Fruit fly (Drosophila melanogaster) whole organism, embryonic: ENCODE data around the gene CG18130.

Source experiments
- Atf3 ChIP-seq: fragments of 200-800 bp; sonication (Bioruptor generic); optimal IDR thresholded peaks from 3 replicates; lab custom pipeline; 2016; ENCODE audit warnings: missing biosample characterization, missing genetic modification characterization
- CG10366 ChIP-seq: fragments of 200-800 bp; sonication (Bioruptor generic); IDR thresholded peaks from 2 replicates; pipeline ENCODE4 v1.3.6; 2022; ENCODE audit warnings: missing biosample characterization, missing genetic modification characterization
- CG10959 ChIP-seq: fragments of 200-800 bp; sonication (Bioruptor generic); IDR thresholded peaks from 2 replicates; pipeline ENCODE4 v1.3.6; 2022; ENCODE audit warnings: missing biosample characterization, missing genetic modification characterization
- CG11456 ChIP-seq: fragments of 200-800 bp; sonication (Bioruptor generic); IDR thresholded peaks from 3 replicates; pipeline ENCODE4 v1.3.6; 2022; ENCODE audit warnings: missing biosample characterization, missing genetic modification characterization
- CG11695 ChIP-seq: fragments of 200-800 bp; sonication (Bioruptor generic); IDR thresholded peaks from 3 replicates; pipeline ENCODE4 v1.3.6; 2022; ENCODE audit warnings: missing biosample characterization, missing genetic modification characterization
- CG1603 ChIP-seq: fragments of 200-800 bp; sonication (Bioruptor generic); optimal IDR thresholded peaks from 2 replicates; lab custom pipeline; 2019; ENCODE audit warnings: missing biosample characterization, mild to moderate bottlenecking, missing genetic modification characterization, moderate library complexity
- CG18476 ChIP-seq: fragments of 200-800 bp; sonication (Bioruptor generic); optimal IDR thresholded peaks from 2 replicates; lab custom pipeline; 2016; ENCODE audit warnings: missing biosample characterization, mild to moderate bottlenecking, missing genetic modification characterization
- CG18599 ChIP-seq: fragments of 200-800 bp; sonication (Bioruptor generic); optimal IDR thresholded peaks from 3 replicates; lab custom pipeline; 2017; ENCODE audit warnings: missing biosample characterization, missing genetic modification characterization, mild to moderate bottlenecking, moderate library complexity, missing genetic modification reagents
- CG32767 ChIP-seq: fragments of 200-800 bp; sonication (Bioruptor generic); IDR thresholded peaks from 2 replicates; pipeline ENCODE4 v1.3.6; 2022; ENCODE audit warnings: missing biosample characterization, missing genetic modification characterization
- CG32772 ChIP-seq: fragments of 200-800 bp; sonication (Bioruptor generic); IDR thresholded peaks from 2 replicates; pipeline ENCODE4 v1.3.6; 2022; ENCODE audit warnings: missing biosample characterization, missing genetic modification characterization
- CG34422 ChIP-seq: fragments of 200-800 bp; sonication (Bioruptor generic); IDR thresholded peaks from 3 replicates; pipeline ENCODE4 v1.3.6; 2022; ENCODE audit warnings: missing biosample characterization, missing genetic modification characterization
- CG4282 ChIP-seq: fragments of 200-800 bp; sonication (Bioruptor generic); optimal IDR thresholded peaks from 2 replicates; lab custom pipeline; 2016; ENCODE audit warnings: missing biosample characterization, missing genetic modification characterization
- CG6791 ChIP-seq: fragments of 200-800 bp; sonication (Bioruptor generic); IDR thresholded peaks from 3 replicates; pipeline ENCODE4 v1.3.6; 2022; ENCODE audit warnings: missing biosample characterization, missing genetic modification characterization; ENCODE audit not compliant: partially characterized antibody
- CG8281 ChIP-seq: fragments of 200-800 bp; sonication (Bioruptor generic); optimal IDR thresholded peaks from 2 replicates; lab custom pipeline; 2018; ENCODE audit warnings: missing biosample characterization, mild to moderate bottlenecking, missing genetic modification characterization, moderate library complexity
- CG8924 ChIP-seq: fragments of 200-800 bp; optimal IDR thresholded peaks from 3 replicates; lab custom pipeline; 2019; ENCODE audit warnings: missing biosample characterization, mild to moderate bottlenecking, missing genetic modification characterization, moderate library complexity
- CG9876 ChIP-seq: fragments of 200-800 bp; sonication (Bioruptor generic); optimal IDR thresholded peaks from 2 replicates; lab custom pipeline; 2016; ENCODE audit warnings: missing biosample characterization, missing genetic modification characterization
- Dad ChIP-seq: fragments of 200-800 bp; sonication (Bioruptor generic); optimal IDR thresholded peaks from 3 replicates; lab custom pipeline; 2016; ENCODE audit warnings: missing biosample characterization, missing genetic modification characterization
- Gsc ChIP-seq: fragments of 200-800 bp; sonication (Bioruptor generic); IDR thresholded peaks from 2 replicates; pipeline ENCODE4 v1.3.6; 2022; ENCODE audit warnings: missing biosample characterization, missing genetic modification characterization
- Gug ChIP-seq: fragments of 200-800 bp; sonication (Bioruptor generic); IDR thresholded peaks from 4 replicates; pipeline ENCODE4 v1.3.6; 2022; ENCODE audit warnings: missing biosample characterization, missing genetic modification characterization
- H2.0 ChIP-seq: fragments of 200-800 bp; sonication (Bioruptor generic); IDR thresholded peaks from 2 replicates; pipeline ENCODE4 v1.3.6; 2022; ENCODE audit warnings: missing biosample characterization, missing genetic modification characterization
- MESR4 ChIP-seq: fragments of 200-800 bp; sonication (Bioruptor generic); optimal IDR thresholded peaks from 2 replicates; lab custom pipeline; 2018; ENCODE audit warnings: missing biosample characterization, mild to moderate bottlenecking, missing genetic modification characterization, moderate library complexity
- Med ChIP-seq: fragments of 200-800 bp; sonication (Bioruptor generic); peaks from one replicate; lab custom pipeline; 2016; ENCODE audit warnings: missing biosample characterization, missing genetic modification characterization, mild to moderate bottlenecking, inconsistent platforms, moderate library complexity
- Mrtf ChIP-seq: fragments of 200-800 bp; sonication (Bioruptor generic); IDR thresholded peaks from 3 replicates; pipeline ENCODE4 v1.3.6; 2022; ENCODE audit warnings: missing biosample characterization, missing genetic modification characterization
- Nf-YB ChIP-seq: fragments of 200-800 bp; sonication (Bioruptor generic); optimal IDR thresholded peaks from 3 replicates; lab custom pipeline; 2019; ENCODE audit warnings: missing biosample characterization, mild to moderate bottlenecking, missing genetic modification characterization, moderate library complexity
- PHDP ChIP-seq: fragments of 200-800 bp; sonication (Bioruptor generic); optimal IDR thresholded peaks from 3 replicates; lab custom pipeline; 2018; ENCODE audit warnings: missing biosample characterization, mild to moderate bottlenecking, missing genetic modification characterization, moderate library complexity
- Rfx ChIP-seq: fragments of 200-800 bp; sonication (Bioruptor generic); IDR thresholded peaks from 2 replicates; pipeline ENCODE4 v1.3.6; 2022; ENCODE audit warnings: missing biosample characterization, missing genetic modification characterization
- Six4 ChIP-seq: fragments of 200-800 bp; sonication (Bioruptor generic); optimal IDR thresholded peaks from 2 replicates; lab custom pipeline; 2016; ENCODE audit warnings: missing biosample characterization, missing genetic modification characterization
- Ssrp ChIP-seq: fragments of 200-800 bp; sonication (Bioruptor generic); optimal IDR thresholded peaks from 2 replicates; lab custom pipeline; 2018; ENCODE audit warnings: missing biosample characterization, mild to moderate bottlenecking, missing genetic modification characterization, moderate library complexity
- Xbp1 ChIP-seq: fragments of 200-800 bp; sonication (Bioruptor generic); optimal IDR thresholded peaks from 3 replicates; lab custom pipeline; 2016; ENCODE audit warnings: missing biosample characterization, mild to moderate bottlenecking, missing genetic modification characterization
- ase ChIP-seq: fragments of 200-800 bp; sonication (Bioruptor generic); IDR thresholded peaks from 3 replicates; pipeline ENCODE4 v1.3.6; 2022; ENCODE audit warnings: missing biosample characterization, missing genetic modification characterization
- ci ChIP-seq: fragments of 200-800 bp; sonication (Bioruptor generic); IDR thresholded peaks from 3 replicates; pipeline ENCODE4 v1.3.6; 2022; ENCODE audit warnings: missing biosample characterization, missing genetic modification characterization
- dysf ChIP-seq: fragments of 200-800 bp; sonication (Bioruptor generic); IDR thresholded peaks from 3 replicates; pipeline ENCODE4 v1.3.6; 2022; ENCODE audit warnings: missing biosample characterization, missing genetic modification characterization
- ems ChIP-seq: fragments of 200-800 bp; sonication (Bioruptor generic); optimal IDR thresholded peaks from 3 replicates; lab custom pipeline; 2016; ENCODE audit warnings: missing biosample characterization, missing genetic modification characterization
- esg ChIP-seq: fragments of 200-800 bp; sonication (Bioruptor generic); conservative IDR thresholded peaks from 2 replicates; pipeline ENCODE4 v1.3.6; 2022; ENCODE audit warnings: missing biosample characterization, missing genetic modification characterization
- exex ChIP-seq: fragments of 200-800 bp; sonication (Bioruptor generic); optimal IDR thresholded peaks from 4 replicates; lab custom pipeline; 2018; ENCODE audit warnings: missing biosample characterization, mild to moderate bottlenecking, missing genetic modification characterization, moderate library complexity
- gcm2 ChIP-seq: fragments of 200-800 bp; sonication (Bioruptor generic); optimal IDR thresholded peaks from 2 replicates; lab custom pipeline; 2016; ENCODE audit warnings: missing biosample characterization, missing genetic modification characterization
- insv ChIP-seq, 2 experiments: fragments of 200-800 bp; sonication (Bioruptor generic); optimal IDR thresholded peaks; 3 replicates each; lab custom pipeline; 2016 to 2018; ENCODE audit warnings: missing biosample characterization in 2 of 2, missing genetic modification characterization in 2 of 2
- kah ChIP-seq: fragments of 200-800 bp; sonication (Bioruptor generic); optimal IDR thresholded peaks from 2 replicates; lab custom pipeline; 2018; ENCODE audit warnings: missing biosample characterization, mild to moderate bottlenecking, missing genetic modification characterization
- klu ChIP-seq: fragments of 200-800 bp; sonication (Bioruptor generic); IDR thresholded peaks from 2 replicates; pipeline ENCODE4 v1.3.6; 2022; ENCODE audit warnings: missing biosample characterization, missing genetic modification characterization
- lmd ChIP-seq: fragments of 200-800 bp; sonication (Bioruptor generic); IDR thresholded peaks from 2 replicates; pipeline ENCODE4 v1.3.6; 2022; ENCODE audit warnings: missing biosample characterization, missing genetic modification characterization
- mam ChIP-seq: fragments of 200-800 bp; sonication (Bioruptor generic); optimal IDR thresholded peaks from 3 replicates; lab custom pipeline; 2016; ENCODE audit warnings: missing biosample characterization, missing genetic modification characterization
- pan ChIP-seq, 4 experiments: fragments of >200 bp in 3 of 4; fragments of 200-800 bp in 1 of 4; sonication (Bioruptor generic) in 1 of 4; optimal IDR thresholded peaks in 3 of 4; IDR thresholded peaks in 1 of 4; 2 replicates each; pipeline versions ENCODE4 v1.3.6 to Lab custom; 2017 to 2022; ENCODE audit warnings: missing biosample characterization in 2 of 4, missing genetic modification characterization in 2 of 4, mixed read lengths in 1 of 4
- phol ChIP-seq: fragments of 200-800 bp; sonication (Bioruptor generic); optimal IDR thresholded peaks from 3 replicates; lab custom pipeline; 2018; ENCODE audit warnings: missing biosample characterization, mild to moderate bottlenecking, missing genetic modification characterization, moderate library complexity
- schlank ChIP-seq: fragments of 200-800 bp; sonication (Bioruptor generic); optimal IDR thresholded peaks from 2 replicates; lab custom pipeline; 2018; ENCODE audit warnings: missing biosample characterization, mild to moderate bottlenecking, missing genetic modification characterization
- sens-2 ChIP-seq: fragments of 200-800 bp; sonication (Bioruptor generic); IDR thresholded peaks from 2 replicates; pipeline ENCODE4 v1.3.6; 2022; ENCODE audit warnings: missing biosample characterization, missing genetic modification characterization
- seq ChIP-seq: fragments of 200-800 bp; sonication (Bioruptor generic); IDR thresholded peaks from 2 replicates; pipeline ENCODE4 v1.3.6; 2022; ENCODE audit warnings: missing biosample characterization, missing genetic modification characterization
- sna ChIP-seq: fragments of 200-800 bp; sonication (Bioruptor generic); IDR thresholded peaks from 2 replicates; pipeline ENCODE4 v1.3.6; 2022; ENCODE audit warnings: missing biosample characterization, missing genetic modification characterization; ENCODE audit not compliant: partially characterized antibody
- sr ChIP-seq: fragments of 200-800 bp; sonication (Bioruptor generic); IDR thresholded peaks from 3 replicates; pipeline ENCODE4 v1.3.6; 2022; ENCODE audit warnings: missing biosample characterization, missing genetic modification characterization
- unpg ChIP-seq: fragments of 200-800 bp; sonication (Bioruptor generic); optimal IDR thresholded peaks from 3 replicates; lab custom pipeline; 2018; ENCODE audit warnings: missing biosample characterization, mild to moderate bottlenecking, missing genetic modification characterization, moderate library complexity
- wdn ChIP-seq: fragments of 200-800 bp; sonication (Bioruptor generic); IDR thresholded peaks from 2 replicates; pipeline ENCODE4 v1.3.6; 2022; ENCODE audit warnings: missing biosample characterization, missing genetic modification characterization

Gene CG18130

DNA sequence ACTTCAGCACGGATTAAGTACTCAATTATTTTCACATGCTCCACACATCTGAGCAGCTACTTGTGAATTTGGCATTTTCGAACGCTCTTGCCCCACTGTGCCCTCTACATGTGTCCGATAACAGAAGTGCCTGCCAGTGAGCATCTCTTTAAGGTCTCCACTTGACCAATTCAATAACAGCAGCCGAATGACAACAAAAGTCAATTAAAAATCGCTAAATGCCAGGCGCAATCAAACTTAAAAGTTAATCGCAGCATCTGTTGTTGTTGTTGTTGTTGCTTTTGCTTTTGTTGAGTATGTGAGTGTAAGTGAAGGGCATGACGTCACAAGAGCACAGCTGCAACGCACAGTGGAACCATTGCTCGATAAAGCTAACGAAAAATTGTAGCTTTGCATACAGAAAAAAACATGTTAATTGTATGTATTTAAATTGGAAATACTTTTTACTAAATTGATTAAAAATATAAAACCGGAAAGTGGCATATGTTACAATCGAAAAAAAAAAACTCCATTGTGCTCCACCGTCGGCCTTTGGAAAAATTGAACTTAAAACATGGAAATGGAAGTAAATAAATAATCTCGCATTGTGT lies 22.3 kb upstream of the CG18130 start (continued):
- TF ChIP-seq wdn (GFP tag; lab: Robert Waterston, UW): no peak
- TF ChIP-seq Gug (GFP tag; lab: Robert Waterston, UW): peak; percentile 27; the same call in 2 of the 4 replicates
- no peak for TF ChIP-seq gcm2 (GFP tag; lab: Kevin White, UChicago)
- TF ChIP-seq Rfx: peak; percentile 23
- TF ChIP-seq Dad (GFP tag; lab: Kevin White, UChicago): peak; percentile 20
- TF ChIP-seq dysf (GFP tag; lab: Robert Waterston, UW): peak; percentile 40; the same call in 1 of the 3 replicates
- TF ChIP-seq Six4 (GFP tag; lab: Kevin White, UChicago): no peak
- peak; percentile 1 for TF ChIP-seq Ssrp (tag; lab: Kevin White, UChicago)
- TF ChIP-seq CG1603 (tag; lab: Kevin White, UChicago): peak; percentile 10
- peak; percentile 30 for TF ChIP-seq H2.0 (GFP tag; lab: Robert Waterston, UW)
- peak; percentile 82 for TF ChIP-seq Med (GFP tag; lab: Kevin White, UChicago)
- peak; percentile 29 for TF ChIP-seq CG18599
- TF ChIP-seq Nf-YB: no peak
- TF ChIP-seq pan (optimal IDR thresholded peaks at IDR 0.05; lab: Kevin White, UChicago): no peak
- peak in 1 of 2 experiments; percentile 68 for TF ChIP-seq pan (GFP tag; optimal IDR thresholded peaks at IDR 0.05 in 1 of 2, IDR thresholded peaks at IDR 0.05 in 1 of 2)
- TF ChIP-seq CG6791 (GFP tag; lab: Robert Waterston, UW): no peak
- peak; percentile 32 for TF ChIP-seq phol (tag; lab: Kevin White, UChicago)
- TF ChIP-seq sna (GFP tag; lab: Robert Waterston, UW): no peak
- TF ChIP-seq CG32772 (GFP tag; lab: Robert Waterston, UW): peak; percentile 46
- TF ChIP-seq Xbp1 (GFP tag; lab: Kevin White, UChicago): peak; percentile 36
- TF ChIP-seq CG34422 (GFP tag; lab: Robert Waterston, UW): peak; percentile 58
- TF ChIP-seq mam (GFP tag; lab: Kevin White, UChicago): no peak
- peak; percentile 32; the same call in 1 of the 2 replicates for TF ChIP-seq seq
- no peak for TF ChIP-seq Gsc (GFP tag; lab: Robert Waterston, UW)
- TF ChIP-seq PHDP (tag; lab: Kevin White, UChicago): peak; percentile 37
- peak; percentile 7 for TF ChIP-seq CG18476
- no peak for TF ChIP-seq klu
- TF ChIP-seq Mrtf: no peak
- TF ChIP-seq CG8281 (tag; lab: Kevin White, UChicago): no peak
- 0 out of 2 replicates have a peak, but pooled peaks have one; percentile 8 for TF ChIP-seq lmd (GFP tag; lab: Robert Waterston, UW)
- no peak for TF ChIP-seq CG10959 (GFP tag; lab: Robert Waterston, UW)
- TF ChIP-seq sr (GFP tag; lab: Robert Waterston, UW): no peak; the same call in 2 of the 3 replicates
- no peak for TF ChIP-seq sens-2 (GFP tag; lab: Robert Waterston, UW)
- peak; percentile 29 for TF ChIP-seq unpg (GFP tag; lab: Kevin White, UChicago)
- no peak for TF ChIP-seq insv (GFP tag; optimal IDR thresholded peaks at IDR 0.05; lab: Kevin White, UChicago)
- TF ChIP-seq esg (GFP tag; lab: Robert Waterston, UW): peak; percentile 7; the same call in 1 of the 2 replicates
- no peak for TF ChIP-seq CG32767 (GFP tag; lab: Robert Waterston, UW)
- no peak for TF ChIP-seq Atf3 (GFP tag; lab: Kevin White, UChicago)
- TF ChIP-seq CG11456 (GFP tag; lab: Robert Waterston, UW): 0 out of 3 replicates have a peak, but pooled peaks have one; percentile 8
- TF ChIP-seq ci (GFP tag; lab: Robert Waterston, UW): peak; percentile 46; the same call in 1 of the 3 replicates
- TF ChIP-seq CG4282 (GFP tag; lab: Kevin White, UChicago): peak; percentile 12
- no peak for TF ChIP-seq MESR4 (GFP tag; lab: Kevin White, UChicago)
- TF ChIP-seq kah (GFP tag; lab: Kevin White, UChicago): no peak
- peak; percentile 34 for TF ChIP-seq CG10366 (GFP tag; lab: Robert Waterston, UW)
- peak; percentile 2 for TF ChIP-seq exex (tag; lab: Kevin White, UChicago)
- TF ChIP-seq schlank (tag; lab: Kevin White, UChicago): no peak
- peak; percentile 40; the same call in 1 of the 3 replicates for TF ChIP-seq ase (GFP tag; lab: Robert Waterston, UW)
- TF ChIP-seq CG11695 (GFP tag; lab: Robert Waterston, UW): 0 out of 3 replicates have a peak, but pooled peaks have one; percentile 18
- TF ChIP-seq CG9876 (GFP tag; lab: Kevin White, UChicago): no peak
- TF ChIP-seq ems (GFP tag; lab: Kevin White, UChicago): no peak
- TF ChIP-seq CG8924 (tag; lab: Kevin White, UChicago): peak; percentile 6
